Worm (Caenorhabditis elegans): ENCODE data around the gene ril-2.

- TF ChIP-seq unc-86 (tag; optimal IDR thresholded peaks at IDR 0.05) (no peak), ceh-9 (tag; optimal IDR thresholded peaks at IDR 0.05) (no peak), sox-4 (tag; optimal IDR thresholded peaks at IDR 0.05) (no peak), rnt-1 (tag; optimal IDR thresholded peaks at IDR 0.05) (no peak), madf-2 (tag; optimal IDR thresholded peaks at IDR 0.05) (no peak)
Measured at ce11 chrV:12601835-12602234, 2.9 kb upstream of the ril-2 start.
